Fruit fly (Drosophila melanogaster) whole organism, embryonic: ENCODE measurements around the gene bmm.

Experiments
- Atf-2 ChIP-seq: fragments of 200-800 bp; sonication (Bioruptor generic); optimal IDR thresholded peaks from 2 replicates; lab custom pipeline; 2016; ENCODE audit warnings: missing biosample characterization, missing genetic modification characterization
- Atf3 ChIP-seq: fragments of 200-800 bp; sonication (Bioruptor generic); optimal IDR thresholded peaks from 3 replicates; lab custom pipeline; 2016; ENCODE audit warnings: missing biosample characterization, missing genetic modification characterization
- BEAF-32 ChIP-seq: fragments of 200-800 bp; sonication (Bioruptor generic); optimal IDR thresholded peaks from 3 replicates; lab custom pipeline; 2017; ENCODE audit warnings: missing biosample characterization, missing genetic modification characterization, mild to moderate bottlenecking, moderate library complexity, missing genetic modification reagents
- CG10565 ChIP-seq: fragments of 200-800 bp; sonication (Bioruptor generic); optimal IDR thresholded peaks from 3 replicates; lab custom pipeline; 2016; ENCODE audit warnings: missing biosample characterization, mild to moderate bottlenecking, missing genetic modification characterization
- CG11696 ChIP-seq: fragments of 200-800 bp; sonication (Bioruptor generic); IDR thresholded peaks from 2 replicates; pipeline ENCODE4 v1.3.6; 2022; ENCODE audit warnings: missing biosample characterization, missing genetic modification characterization
- CG11723 ChIP-seq: fragments of 200-800 bp; sonication (Bioruptor generic); optimal IDR thresholded peaks from 2 replicates; lab custom pipeline; 2017; ENCODE audit warnings: missing biosample characterization, mild to moderate bottlenecking, missing genetic modification characterization
- CG12744 ChIP-seq: fragments of 200-800 bp; sonication (Bioruptor generic); optimal IDR thresholded peaks from 2 replicates; lab custom pipeline; 2016; ENCODE audit warnings: missing biosample characterization, missing genetic modification characterization
- CG13894 ChIP-seq: fragments of 200-800 bp; sonication (Bioruptor generic); optimal IDR thresholded peaks from 3 replicates; lab custom pipeline; 2018; ENCODE audit warnings: missing biosample characterization, mild to moderate bottlenecking, missing genetic modification characterization, moderate library complexity
- CG17912 ChIP-seq: fragments of 200-800 bp; sonication (Bioruptor generic); optimal IDR thresholded peaks from 2 replicates; lab custom pipeline; 2018; ENCODE audit warnings: missing biosample characterization, mild to moderate bottlenecking, missing genetic modification characterization
- CG3163 ChIP-seq: fragments of 200-800 bp; sonication (Bioruptor generic); optimal IDR thresholded peaks from 3 replicates; lab custom pipeline; 2016; ENCODE audit warnings: missing biosample characterization, missing genetic modification characterization
- CG32532 ChIP-seq: fragments of 200-800 bp; sonication (Bioruptor generic); IDR thresholded peaks from 2 replicates; pipeline ENCODE4 v1.3.6; 2022; ENCODE audit warnings: missing biosample characterization, missing genetic modification characterization
- CG42726 ChIP-seq: fragments of 200-800 bp; sonication (Bioruptor generic); IDR thresholded peaks from 2 replicates; pipeline ENCODE4 v1.3.6; 2022; ENCODE audit warnings: missing biosample characterization, missing genetic modification characterization; ENCODE audit not compliant: partially characterized antibody
- CG4707 ChIP-seq: fragments of 200-800 bp; sonication (Bioruptor generic); optimal IDR thresholded peaks from 2 replicates; lab custom pipeline; 2018; ENCODE audit warnings: missing biosample characterization, mild to moderate bottlenecking, missing genetic modification characterization, moderate library complexity
- CG5180 ChIP-seq: fragments of 200-800 bp; sonication (Bioruptor generic); optimal IDR thresholded peaks from 3 replicates; lab custom pipeline; 2017; ENCODE audit warnings: missing biosample characterization, missing genetic modification characterization, mild to moderate bottlenecking, moderate library complexity, missing genetic modification reagents
- CG8089 ChIP-seq: fragments of 200-800 bp; sonication (Bioruptor generic); optimal IDR thresholded peaks from 3 replicates; lab custom pipeline; 2016; ENCODE audit warnings: missing biosample characterization, missing genetic modification characterization
- CG8388 ChIP-seq: fragments of 200-800 bp; sonication (Bioruptor generic); optimal IDR thresholded peaks from 2 replicates; lab custom pipeline; 2019; ENCODE audit warnings: missing biosample characterization, mild to moderate bottlenecking, missing genetic modification characterization, moderate library complexity
- CkIIα-i1 ChIP-seq: fragments of 200-800 bp; sonication (Bioruptor generic); IDR thresholded peaks from 2 replicates; pipeline ENCODE4 v1.3.6; 2022; ENCODE audit warnings: missing biosample characterization, missing genetic modification characterization
- CoRest ChIP-seq: fragments of 200-800 bp; sonication (Bioruptor generic); optimal IDR thresholded peaks from 3 replicates; lab custom pipeline; 2018; ENCODE audit warnings: missing biosample characterization, mild to moderate bottlenecking, missing genetic modification characterization, moderate library complexity
- Dll ChIP-seq: fragments of 200-800 bp; sonication (Bioruptor generic); IDR thresholded peaks from 4 replicates; pipeline ENCODE4 v1.3.6; 2022; ENCODE audit warnings: missing biosample characterization, missing genetic modification characterization; ENCODE audit not compliant: partially characterized antibody
- Doc3 ChIP-seq: fragments of 200-800 bp; sonication (Bioruptor generic); IDR thresholded peaks from 3 replicates; pipeline ENCODE4 v1.3.6; 2022; ENCODE audit warnings: missing biosample characterization, missing genetic modification characterization; ENCODE audit not compliant: partially characterized antibody
- Elba2 ChIP-seq: fragments of 200-800 bp; sonication (Bioruptor generic); optimal IDR thresholded peaks from 3 replicates; lab custom pipeline; 2016; ENCODE audit warnings: missing biosample characterization, missing genetic modification characterization
- Ets65A ChIP-seq: fragments of 200-800 bp; sonication (Bioruptor generic); peaks from one replicate; lab custom pipeline; 2016; ENCODE audit warnings: missing biosample characterization, missing genetic modification characterization
- Neu2 ChIP-seq: fragments of 200-800 bp; sonication (Bioruptor generic); optimal IDR thresholded peaks from 3 replicates; lab custom pipeline; 2016; ENCODE audit warnings: missing biosample characterization, missing genetic modification characterization, borderline replicate concordance
- Nf-YA ChIP-seq: fragments of 200-800 bp; sonication (Bioruptor generic); IDR thresholded peaks from 2 replicates; pipeline ENCODE4 v1.3.6; 2022; ENCODE audit warnings: missing biosample characterization, missing genetic modification characterization
- Oli ChIP-seq: fragments of 200-800 bp; sonication (Bioruptor generic); optimal IDR thresholded peaks from 2 replicates; lab custom pipeline; 2018; ENCODE audit warnings: missing biosample characterization, mild to moderate bottlenecking, missing genetic modification characterization, moderate library complexity
- Pdp1 ChIP-seq, 2 experiments: fragments of 200-800 bp; sonication (Bioruptor generic); optimal IDR thresholded peaks; 3 replicates each; lab custom pipeline; 2016; ENCODE audit warnings: missing biosample characterization in 2 of 2, missing genetic modification characterization in 2 of 2, mild to moderate bottlenecking in 1 of 2, moderate library complexity in 1 of 2
- Ptx1 ChIP-seq: fragments of 200-800 bp; sonication (Bioruptor generic); IDR thresholded peaks from 2 replicates; pipeline ENCODE4 v1.3.6; 2022; ENCODE audit warnings: missing biosample characterization, missing genetic modification characterization
- al ChIP-seq: fragments of 200-800 bp; sonication (Bioruptor generic); IDR thresholded peaks from 2 replicates; pipeline ENCODE4 v1.3.6; 2022; ENCODE audit warnings: missing biosample characterization, missing genetic modification characterization
- amos ChIP-seq: fragments of 200-800 bp; sonication (Bioruptor generic); IDR thresholded peaks from 2 replicates; pipeline ENCODE4 v1.3.6; 2022; ENCODE audit warnings: missing biosample characterization, missing genetic modification characterization; ENCODE audit not compliant: partially characterized antibody
- aop ChIP-seq: fragments of 200-800 bp; sonication (Bioruptor generic); IDR thresholded peaks from 2 replicates; pipeline ENCODE4 v1.3.6; 2022; ENCODE audit warnings: missing biosample characterization, missing genetic modification characterization
- az2 ChIP-seq: fragments of 200-800 bp; sonication (Bioruptor generic); optimal IDR thresholded peaks from 3 replicates; lab custom pipeline; 2016; ENCODE audit warnings: missing biosample characterization, missing genetic modification characterization
- br ChIP-seq: fragments of >200 bp; optimal IDR thresholded peaks from 2 replicates; lab custom pipeline; 2017
- bsh ChIP-seq, 2 experiments: fragments of 200-800 bp; sonication (Bioruptor generic); optimal IDR thresholded peaks; 2 replicates each; lab custom pipeline; 2017 to 2018; ENCODE audit warnings: mild to moderate bottlenecking in 2 of 2, missing biosample characterization in 2 of 2, missing genetic modification characterization in 2 of 2, moderate library complexity in 1 of 2
- corto ChIP-seq: fragments of 200-800 bp; sonication (Bioruptor generic); optimal IDR thresholded peaks from 2 replicates; lab custom pipeline; 2016; ENCODE audit warnings: missing biosample characterization, mild to moderate bottlenecking, missing genetic modification characterization, moderate library complexity
- croc ChIP-seq: fragments of 200-800 bp; sonication (Bioruptor generic); conservative IDR thresholded peaks from 3 replicates; pipeline ENCODE4 v1.3.6; 2022; ENCODE audit warnings: missing biosample characterization, missing genetic modification characterization
- dm ChIP-seq: fragments of 200-800 bp; sonication (Bioruptor generic); optimal IDR thresholded peaks from 3 replicates; lab custom pipeline; 2016; ENCODE audit warnings: missing biosample characterization, missing genetic modification characterization
- dpn ChIP-seq, 2 experiments: fragments of 200-800 bp; sonication (Bioruptor generic); optimal IDR thresholded peaks; 3 replicates each; lab custom pipeline; 2016; ENCODE audit warnings: missing biosample characterization in 2 of 2, missing genetic modification characterization in 2 of 2
- hth ChIP-seq: fragments of >200 bp; optimal IDR thresholded peaks from 2 replicates; lab custom pipeline; 2017; ENCODE audit warnings: inconsistent platforms
- jumu ChIP-seq: fragments of 200-800 bp; sonication (Bioruptor generic); optimal IDR thresholded peaks from 3 replicates; lab custom pipeline; 2016; ENCODE audit warnings: missing biosample characterization, missing genetic modification characterization
- lbe ChIP-seq: fragments of 200-800 bp; sonication (Bioruptor generic); optimal IDR thresholded peaks from 2 replicates; lab custom pipeline; 2016; ENCODE audit warnings: missing biosample characterization, mild to moderate bottlenecking, missing genetic modification characterization
- pb ChIP-seq: fragments of 200-800 bp; sonication (Bioruptor generic); optimal IDR thresholded peaks from 3 replicates; lab custom pipeline; 2016; ENCODE audit warnings: missing biosample characterization, missing genetic modification characterization
- pfk ChIP-seq: fragments of 200-800 bp; sonication (Bioruptor generic); optimal IDR thresholded peaks from 2 replicates; lab custom pipeline; 2018; ENCODE audit warnings: missing biosample characterization, mild to moderate bottlenecking, missing genetic modification characterization, moderate library complexity
- ranshi ChIP-seq: fragments of 200-800 bp; sonication (Bioruptor generic); IDR thresholded peaks from 2 replicates; pipeline ENCODE4 v1.3.6; 2022; ENCODE audit warnings: missing biosample characterization, missing genetic modification characterization
- rib ChIP-seq: fragments of 200-800 bp; sonication (Bioruptor generic); IDR thresholded peaks from 2 replicates; pipeline ENCODE4 v1.3.6; 2022; ENCODE audit warnings: missing biosample characterization, missing genetic modification characterization
- sqz ChIP-seq: fragments of 200-800 bp; sonication (Bioruptor generic); optimal IDR thresholded peaks from 3 replicates; lab custom pipeline; 2018; ENCODE audit warnings: missing biosample characterization, mild to moderate bottlenecking, missing genetic modification characterization
- stc ChIP-seq: fragments of 200-800 bp; sonication (Bioruptor generic); IDR thresholded peaks from 2 replicates; pipeline ENCODE4 v1.3.6; 2022; ENCODE audit warnings: missing biosample characterization, missing genetic modification characterization
- stwl ChIP-seq: fragments of 200-800 bp; sonication (Bioruptor generic); optimal IDR thresholded peaks from 3 replicates; lab custom pipeline; 2018; ENCODE audit warnings: missing biosample characterization, mild to moderate bottlenecking, missing genetic modification characterization, moderate library complexity
- tup ChIP-seq: fragments of 200-800 bp; sonication (Bioruptor generic); optimal IDR thresholded peaks from 2 replicates; lab custom pipeline; 2016; ENCODE audit warnings: missing biosample characterization, mild to moderate bottlenecking, missing genetic modification characterization, moderate library complexity
- wdn ChIP-seq: fragments of 200-800 bp; sonication (Bioruptor generic); IDR thresholded peaks from 2 replicates; pipeline ENCODE4 v1.3.6; 2022; ENCODE audit warnings: missing biosample characterization, missing genetic modification characterization

Gene bmm

dm6 chr3L:14759097-14759795 lies 27.0 kb downstream of the bmm start (continued):
- TF ChIP-seq lbe, result peak; percentile 98
- TF ChIP-seq Neu2, result peak; percentile 96
- no peak for TF ChIP-seq Doc3 (GFP tag; lab: Robert Waterston, UW)
- peak; percentile 99 for TF ChIP-seq CG13894 (tag; lab: Kevin White, UChicago)
- peak; percentile 100 for TF ChIP-seq CG4707 (GFP tag; lab: Kevin White, UChicago)
- no peak for TF ChIP-seq br (lab: Kevin White, UChicago)
- TF ChIP-seq stc, result peak; percentile 100
- peak; percentile 34; the same call in 1 of the 4 replicates for TF ChIP-seq Dll (GFP tag; lab: Robert Waterston, UW)
- no peak for TF ChIP-seq hth (lab: Kevin White, UChicago)
- peak; percentile 98 for TF ChIP-seq CkIIα-i1 (GFP tag; lab: Robert Waterston, UW)
- peak; percentile 95 for TF ChIP-seq Elba2 (GFP tag; lab: Kevin White, UChicago)
- TF ChIP-seq jumu, result peak; percentile 99
- TF ChIP-seq sqz, result peak; percentile 100
- TF ChIP-seq BEAF-32, result peak; percentile 52
- TF ChIP-seq dm, result peak; percentile 97
- TF ChIP-seq tup, result peak; percentile 98
- peak; percentile 44; the same call in 1 of the 2 replicates for TF ChIP-seq CG42726 (GFP tag; lab: Robert Waterston, UW)
- TF ChIP-seq Oli (tag; lab: Kevin White, UChicago), result peak; percentile 100
- peak; percentile 98 for TF ChIP-seq pb (GFP tag; lab: Kevin White, UChicago)
- TF ChIP-seq CG11696 (GFP tag; lab: Robert Waterston, UW), result peak; percentile 97
- peak; percentile 100 for TF ChIP-seq rib (GFP tag; lab: Robert Waterston, UW)
- TF ChIP-seq CG11723 (GFP tag; lab: Kevin White, UChicago), result peak; percentile 100
- TF ChIP-seq croc (GFP tag; lab: Robert Waterston, UW), result peak; percentile 99
- peak; percentile 83 for TF ChIP-seq pfk
- TF ChIP-seq aop (GFP tag; lab: Robert Waterston, UW), result peak; percentile 96
- TF ChIP-seq Nf-YA (GFP tag; lab: Robert Waterston, UW), result peak; percentile 99
- peak; percentile 100 for TF ChIP-seq Ptx1 (GFP tag; lab: Robert Waterston, UW)
- peak; percentile 97 for TF ChIP-seq CG10565 (GFP tag; lab: Kevin White, UChicago)
- peak; percentile 100 for TF ChIP-seq wdn (GFP tag; lab: Robert Waterston, UW)
- TF ChIP-seq CG32532 (GFP tag; lab: Robert Waterston, UW), result peak; percentile 100
- peak; percentile 99 to 100 for TF ChIP-seq dpn (GFP tag; optimal IDR thresholded peaks at IDR 0.05; lab: Kevin White, UChicago)
- TF ChIP-seq CG3163, result peak; percentile 73
- peak; percentile 99 for TF ChIP-seq CG12744 (GFP tag; lab: Kevin White, UChicago)
- peak; percentile 99 for TF ChIP-seq ranshi (GFP tag; lab: Robert Waterston, UW)
- peak; percentile 99 for TF ChIP-seq az2 (GFP tag; lab: Kevin White, UChicago)
- peak; percentile 98 for TF ChIP-seq CG8089 (GFP tag; lab: Kevin White, UChicago)
- TF ChIP-seq CG8388 (GFP tag; lab: Kevin White, UChicago), result peak; percentile 99
- TF ChIP-seq Ets65A (GFP tag; lab: Kevin White, UChicago), result peak; percentile 100
- TF ChIP-seq CG5180, result peak; percentile 95
- peak; percentile 99 to 100 for TF ChIP-seq bsh (GFP tag; optimal IDR thresholded peaks at IDR 0.05; lab: Kevin White, UChicago)
- TF ChIP-seq Pdp1 (GFP tag; optimal IDR thresholded peaks at IDR 0.05; lab: Kevin White, UChicago), result peak; percentile 98 to 99
- TF ChIP-seq Atf3 (GFP tag; lab: Kevin White, UChicago), result peak; percentile 99
- TF ChIP-seq amos (GFP tag; lab: Robert Waterston, UW), result 0 out of 2 replicates have a peak, but pooled peaks have one; percentile 12
- peak; percentile 100 for TF ChIP-seq CoRest (tag; lab: Kevin White, UChicago)
- TF ChIP-seq stwl (tag; lab: Kevin White, UChicago), result peak; percentile 72
- peak; percentile 100 for TF ChIP-seq al (GFP tag; lab: Robert Waterston, UW)
- TF ChIP-seq CG17912 (GFP tag; lab: Kevin White, UChicago), result peak; percentile 98
- peak; percentile 99 for TF ChIP-seq Atf-2 (GFP tag; lab: Kevin White, UChicago)
- peak; percentile 99 for TF ChIP-seq corto (GFP tag; lab: Kevin White, UChicago)
